Fruit fly (Drosophila melanogaster) whole organism, embryonic: ENCODE results near the gene CG7907.

Source experiments
- Adf1 ChIP-seq: fragments of 200-800 bp; sonication (Bioruptor generic); IDR thresholded peaks from 2 replicates; pipeline ENCODE4 v1.3.6; 2022; ENCODE audit warnings: missing biosample characterization, missing genetic modification characterization
- BEAF-32 ChIP-seq: fragments of 200-800 bp; sonication (Bioruptor generic); optimal IDR thresholded peaks from 3 replicates; lab custom pipeline; 2017; ENCODE audit warnings: missing biosample characterization, missing genetic modification characterization, mild to moderate bottlenecking, moderate library complexity, missing genetic modification reagents
- CG11504 ChIP-seq: fragments of 200-800 bp; sonication (Bioruptor generic); optimal IDR thresholded peaks from 3 replicates; lab custom pipeline; 2019; ENCODE audit warnings: missing biosample characterization, mild to moderate bottlenecking, missing genetic modification characterization, moderate library complexity
- CG12071 ChIP-seq: fragments of 200-800 bp; sonication (Bioruptor generic); optimal IDR thresholded peaks from 3 replicates; lab custom pipeline; 2018; ENCODE audit warnings: missing biosample characterization, mild to moderate bottlenecking, missing genetic modification characterization
- CG12744 ChIP-seq: fragments of 200-800 bp; sonication (Bioruptor generic); optimal IDR thresholded peaks from 2 replicates; lab custom pipeline; 2016; ENCODE audit warnings: missing biosample characterization, missing genetic modification characterization
- CG13775 ChIP-seq: fragments of 200-800 bp; sonication (Bioruptor generic); optimal IDR thresholded peaks from 3 replicates; lab custom pipeline; 2017; ENCODE audit warnings: missing biosample characterization, mild to moderate bottlenecking, missing genetic modification characterization
- CG13894 ChIP-seq: fragments of 200-800 bp; sonication (Bioruptor generic); optimal IDR thresholded peaks from 3 replicates; lab custom pipeline; 2018; ENCODE audit warnings: missing biosample characterization, mild to moderate bottlenecking, missing genetic modification characterization, moderate library complexity
- CG1603 ChIP-seq: fragments of 200-800 bp; sonication (Bioruptor generic); optimal IDR thresholded peaks from 2 replicates; lab custom pipeline; 2019; ENCODE audit warnings: missing biosample characterization, mild to moderate bottlenecking, missing genetic modification characterization, moderate library complexity
- CG16813 ChIP-seq: fragments of 200-800 bp; sonication (Bioruptor generic); IDR thresholded peaks from 3 replicates; pipeline ENCODE4 v1.3.6; 2022; ENCODE audit warnings: missing biosample characterization, missing genetic modification characterization; ENCODE audit not compliant: partially characterized antibody
- CG16815 ChIP-seq: fragments of 200-800 bp; sonication (Bioruptor generic); optimal IDR thresholded peaks from 3 replicates; lab custom pipeline; 2017; ENCODE audit warnings: missing biosample characterization, mild to moderate bottlenecking, missing genetic modification characterization
- CG34224 ChIP-seq: fragments of 200-800 bp; sonication (Bioruptor generic); IDR thresholded peaks from 3 replicates; pipeline ENCODE4 v1.3.6; 2022; ENCODE audit warnings: missing biosample characterization, missing genetic modification characterization; ENCODE audit not compliant: partially characterized antibody
- CG34422 ChIP-seq: fragments of 200-800 bp; sonication (Bioruptor generic); IDR thresholded peaks from 3 replicates; pipeline ENCODE4 v1.3.6; 2022; ENCODE audit warnings: missing biosample characterization, missing genetic modification characterization
- CG3995 ChIP-seq: fragments of 200-800 bp; sonication (Bioruptor generic); optimal IDR thresholded peaks from 3 replicates; lab custom pipeline; 2016; ENCODE audit warnings: missing biosample characterization, missing genetic modification characterization
- CG4360 ChIP-seq: fragments of 200-800 bp; sonication (Bioruptor generic); IDR thresholded peaks from 2 replicates; pipeline ENCODE4 v1.3.6; 2022; ENCODE audit warnings: missing biosample characterization, missing genetic modification characterization
- CG6765 ChIP-seq: fragments of 200-800 bp; sonication (Bioruptor generic); optimal IDR thresholded peaks from 3 replicates; lab custom pipeline; 2017; ENCODE audit warnings: missing biosample characterization, mild to moderate bottlenecking, missing genetic modification characterization
- CG6791 ChIP-seq: fragments of 200-800 bp; sonication (Bioruptor generic); IDR thresholded peaks from 3 replicates; pipeline ENCODE4 v1.3.6; 2022; ENCODE audit warnings: missing biosample characterization, missing genetic modification characterization; ENCODE audit not compliant: partially characterized antibody
- CG7987 ChIP-seq: fragments of 200-800 bp; sonication (Bioruptor generic); optimal IDR thresholded peaks from 2 replicates; lab custom pipeline; 2018; ENCODE audit warnings: missing biosample characterization, mild to moderate bottlenecking, missing genetic modification characterization, moderate library complexity
- CG8388 ChIP-seq: fragments of 200-800 bp; sonication (Bioruptor generic); optimal IDR thresholded peaks from 2 replicates; lab custom pipeline; 2019; ENCODE audit warnings: missing biosample characterization, mild to moderate bottlenecking, missing genetic modification characterization, moderate library complexity
- CTCF ChIP-seq: fragments of 200-800 bp; sonication (Bioruptor generic); optimal IDR thresholded peaks from 2 replicates; lab custom pipeline; 2017; ENCODE audit warnings: missing biosample characterization, mild to moderate bottlenecking, missing genetic modification characterization, moderate library complexity
- D19B ChIP-seq: fragments of 200-800 bp; sonication (Bioruptor generic); optimal IDR thresholded peaks from 2 replicates; lab custom pipeline; 2017; ENCODE audit warnings: missing biosample characterization, mild to moderate bottlenecking, missing genetic modification characterization
- Dll ChIP-seq: fragments of 200-800 bp; sonication (Bioruptor generic); IDR thresholded peaks from 4 replicates; pipeline ENCODE4 v1.3.6; 2022; ENCODE audit warnings: missing biosample characterization, missing genetic modification characterization; ENCODE audit not compliant: partially characterized antibody
- Drgx ChIP-seq: fragments of 200-800 bp; sonication (Bioruptor generic); IDR thresholded peaks from 2 replicates; pipeline ENCODE4 v1.3.6; 2022; ENCODE audit warnings: missing biosample characterization, missing genetic modification characterization
- E2f1 ChIP-seq: fragments of 200-800 bp; sonication (Bioruptor generic); IDR thresholded peaks from 2 replicates; pipeline ENCODE4 v1.3.6; 2022; ENCODE audit warnings: missing biosample characterization, missing genetic modification characterization
- E2f2 ChIP-seq: fragments of 200-800 bp; sonication (Bioruptor generic); IDR thresholded peaks from 2 replicates; pipeline ENCODE4 v1.3.6; 2022; ENCODE audit warnings: missing biosample characterization, missing genetic modification characterization
- Fer2 ChIP-seq: fragments of 200-800 bp; sonication (Bioruptor generic); optimal IDR thresholded peaks from 2 replicates; lab custom pipeline; 2018; ENCODE audit warnings: missing biosample characterization, mild to moderate bottlenecking, missing genetic modification characterization, moderate library complexity
- Hmx ChIP-seq: fragments of 200-800 bp; sonication (Bioruptor generic); optimal IDR thresholded peaks from 2 replicates; lab custom pipeline; 2016; ENCODE audit warnings: missing biosample characterization, missing genetic modification characterization
- Hr78 ChIP-seq, 2 experiments: fragments of 200-800 bp in 1 of 2; fragments of >200 bp in 1 of 2; sonication (Bioruptor generic) in 1 of 2; optimal IDR thresholded peaks; 2 replicates each; lab custom pipeline; 2017 to 2019; ENCODE audit warnings: missing biosample characterization in 2 of 2, missing genetic modification characterization in 2 of 2, mild to moderate bottlenecking in 1 of 2, moderate library complexity in 1 of 2
- MTF-1 ChIP-seq: fragments of 200-800 bp; sonication (Bioruptor generic); optimal IDR thresholded peaks from 2 replicates; lab custom pipeline; 2018; ENCODE audit warnings: missing biosample characterization, mild to moderate bottlenecking, missing genetic modification characterization, borderline replicate concordance
- Mrtf ChIP-seq: fragments of 200-800 bp; sonication (Bioruptor generic); IDR thresholded peaks from 3 replicates; pipeline ENCODE4 v1.3.6; 2022; ENCODE audit warnings: missing biosample characterization, missing genetic modification characterization
- NFAT ChIP-seq: fragments of 200-800 bp; sonication (Bioruptor generic); IDR thresholded peaks from 2 replicates; pipeline ENCODE4 v1.3.6; 2022; ENCODE audit warnings: missing biosample characterization, missing genetic modification characterization
- Neu2 ChIP-seq: fragments of 200-800 bp; sonication (Bioruptor generic); optimal IDR thresholded peaks from 3 replicates; lab custom pipeline; 2016; ENCODE audit warnings: missing biosample characterization, missing genetic modification characterization, borderline replicate concordance
- Vsx1 ChIP-seq: fragments of 200-800 bp; sonication (Bioruptor generic); optimal IDR thresholded peaks from 2 replicates; lab custom pipeline; 2017; ENCODE audit warnings: missing biosample characterization, mild to moderate bottlenecking, missing genetic modification characterization, missing genetic modification reagents
- bbx ChIP-seq: fragments of 200-800 bp; sonication (Bioruptor generic); IDR thresholded peaks from 2 replicates; pipeline ENCODE4 v1.3.6; 2022; ENCODE audit warnings: missing biosample characterization, missing genetic modification characterization; ENCODE audit not compliant: partially characterized antibody
- bcd ChIP-seq: fragments of 200-800 bp; sonication (Bioruptor generic); optimal IDR thresholded peaks from 2 replicates; lab custom pipeline; 2017; ENCODE audit warnings: missing biosample characterization, mild to moderate bottlenecking, missing genetic modification characterization
- caup ChIP-seq: fragments of 200-800 bp; sonication (Bioruptor generic); optimal IDR thresholded peaks from 3 replicates; lab custom pipeline; 2017; ENCODE audit warnings: missing biosample characterization, mild to moderate bottlenecking, missing genetic modification characterization, moderate library complexity; ENCODE audit not compliant: severe bottlenecking
- fru ChIP-seq: fragments of >200 bp; optimal IDR thresholded peaks from 2 replicates; lab custom pipeline; 2017
- gem ChIP-seq: fragments of 200-800 bp; sonication (Bioruptor generic); optimal IDR thresholded peaks from 2 replicates; lab custom pipeline; 2019; ENCODE audit warnings: missing biosample characterization, mild to moderate bottlenecking, missing genetic modification characterization, moderate library complexity
- gro ChIP-seq: fragments of 200-800 bp; sonication (Bioruptor generic); optimal IDR thresholded peaks from 2 replicates; lab custom pipeline; 2016; ENCODE audit warnings: missing biosample characterization, missing genetic modification characterization
- hb ChIP-seq: fragments of 200-800 bp; sonication (Bioruptor generic); IDR thresholded peaks from 3 replicates; pipeline ENCODE4 v1.3.6; 2022; ENCODE audit warnings: missing biosample characterization, missing genetic modification characterization; ENCODE audit not compliant: partially characterized antibody
- ind ChIP-seq: fragments of 200-800 bp; sonication (Bioruptor generic); optimal IDR thresholded peaks from 3 replicates; lab custom pipeline; 2016; ENCODE audit warnings: missing biosample characterization, missing genetic modification characterization
- knrl ChIP-seq: fragments of 200-800 bp; sonication (Bioruptor generic); IDR thresholded peaks from 3 replicates; pipeline ENCODE4 v1.3.6; 2022; ENCODE audit warnings: missing biosample characterization, missing genetic modification characterization; ENCODE audit not compliant: partially characterized antibody
- lov ChIP-seq, 2 experiments: fragments of 200-800 bp in 1 of 2; fragments of >200 bp in 1 of 2; sonication (Bioruptor generic) in 1 of 2; IDR thresholded peaks in 1 of 2; optimal IDR thresholded peaks in 1 of 2; 2 replicates in 1 of 2; 3 replicates in 1 of 2; pipeline versions ENCODE4 v1.3.6 to Lab custom; 2017 to 2022; ENCODE audit warnings: missing biosample characterization in 1 of 2, missing genetic modification characterization in 1 of 2
- pb ChIP-seq: fragments of 200-800 bp; sonication (Bioruptor generic); optimal IDR thresholded peaks from 3 replicates; lab custom pipeline; 2016; ENCODE audit warnings: missing biosample characterization, missing genetic modification characterization
- scrt ChIP-seq: fragments of 200-800 bp; sonication (Bioruptor generic); optimal IDR thresholded peaks from 2 replicates; lab custom pipeline; 2018; ENCODE audit warnings: missing biosample characterization, mild to moderate bottlenecking, missing genetic modification characterization, moderate library complexity
- sima ChIP-seq: fragments of 200-800 bp; sonication (Bioruptor generic); optimal IDR thresholded peaks from 2 replicates; lab custom pipeline; 2016; ENCODE audit warnings: missing biosample characterization, missing genetic modification characterization
- sqz ChIP-seq: fragments of 200-800 bp; sonication (Bioruptor generic); optimal IDR thresholded peaks from 3 replicates; lab custom pipeline; 2018; ENCODE audit warnings: missing biosample characterization, mild to moderate bottlenecking, missing genetic modification characterization
- tll ChIP-seq, 2 experiments: fragments of 200-800 bp in 1 of 2; fragments of >200 bp in 1 of 2; sonication (Bioruptor generic) in 1 of 2; optimal IDR thresholded peaks; 2 replicates each; lab custom pipeline; 2017 to 2019; ENCODE audit warnings: missing biosample characterization in 2 of 2, missing genetic modification characterization in 2 of 2, mild to moderate bottlenecking in 1 of 2, moderate library complexity in 1 of 2
- unc-4 ChIP-seq: fragments of 200-800 bp; sonication (Bioruptor generic); IDR thresholded peaks from 2 replicates; pipeline ENCODE4 v1.3.6; 2022; ENCODE audit warnings: missing biosample characterization, missing genetic modification characterization; ENCODE audit not compliant: partially characterized antibody
- unpg ChIP-seq: fragments of 200-800 bp; sonication (Bioruptor generic); optimal IDR thresholded peaks from 3 replicates; lab custom pipeline; 2018; ENCODE audit warnings: missing biosample characterization, mild to moderate bottlenecking, missing genetic modification characterization, moderate library complexity

Gene CG7907

dm6 chr3R:21365262-21365661 lies 38.3 kb upstream of the CG7907 start (continued):
- TF ChIP-seq CG11504 (tag; lab: Kevin White, UChicago) (peak; percentile 94), MTF-1 (GFP tag; lab: Kevin White, UChicago) (peak; percentile 68), Drgx (GFP tag; lab: Robert Waterston, UW) (peak; percentile 92), CG4360 (GFP tag; lab: Robert Waterston, UW) (peak; percentile 57), Hr78 (GFP tag; optimal IDR thresholded peaks at IDR 0.05; lab: Kevin White, UChicago) (no peak), Neu2 (GFP tag; lab: Kevin White, UChicago) (peak; percentile 49), lov (optimal IDR thresholded peaks at IDR 0.05; lab: Kevin White, UChicago) (no peak), lov (GFP tag; IDR thresholded peaks at IDR 0.05; lab: Robert Waterston, UW) (0 out of 3 replicates have a peak, but pooled peaks have one; percentile 55), scrt (peak; percentile 87), CG1603 (tag; lab: Kevin White, UChicago) (peak; percentile 79), bbx (GFP tag; lab: Robert Waterston, UW) (no peak), gem (tag; lab: Kevin White, UChicago) (peak; percentile 97), BEAF-32 (GFP tag; lab: Kevin White, UChicago) (peak; percentile 56), CG16815 (GFP tag; lab: Kevin White, UChicago) (peak; percentile 98), CG13775 (GFP tag; lab: Kevin White, UChicago) (peak; percentile 97), unpg (GFP tag; lab: Kevin White, UChicago) (peak; percentile 94), Hmx (GFP tag; lab: Kevin White, UChicago) (peak; percentile 93), CG7987 (GFP tag; lab: Kevin White, UChicago) (peak; percentile 84), CG34224 (GFP tag; lab: Robert Waterston, UW) (no peak), unc-4 (GFP tag; lab: Robert Waterston, UW) (no peak), bcd (GFP tag; lab: Kevin White, UChicago) (peak; percentile 96), pb (GFP tag; lab: Kevin White, UChicago) (peak; percentile 84), CG6765 (GFP tag; lab: Kevin White, UChicago) (peak; percentile 82), CG12744 (GFP tag; lab: Kevin White, UChicago) (peak; percentile 92), gro (GFP tag; lab: Kevin White, UChicago) (peak; percentile 93), Dll (GFP tag; lab: Robert Waterston, UW) (no peak), CTCF (GFP tag; lab: Kevin White, UChicago) (peak; percentile 52), ind (GFP tag; lab: Kevin White, UChicago) (peak; percentile 98), CG6791 (no peak), CG16813 (GFP tag; lab: Robert Waterston, UW) (no peak), CG13894 (tag; lab: Kevin White, UChicago) (no peak), E2f2 (GFP tag; lab: Robert Waterston, UW) (peak; percentile 76), D19B (peak; percentile 89), Vsx1 (GFP tag; lab: Kevin White, UChicago) (peak; percentile 63), CG12071 (GFP tag; lab: Kevin White, UChicago) (no peak), E2f1 (peak; percentile 92), hb (GFP tag; lab: Robert Waterston, UW) (no peak), NFAT (GFP tag; lab: Robert Waterston, UW) (peak; percentile 89), caup (GFP tag; lab: Kevin White, UChicago) (peak; percentile 92), CG3995 (GFP tag; lab: Kevin White, UChicago) (peak; percentile 87), CG8388 (GFP tag; lab: Kevin White, UChicago) (peak; percentile 90), CG34422 (GFP tag; lab: Robert Waterston, UW) (peak; percentile 94), Fer2 (tag; lab: Kevin White, UChicago) (peak; percentile 97), tll (GFP tag; optimal IDR thresholded peaks at IDR 0.05; lab: Kevin White, UChicago) (peak in 1 of 2 experiments; percentile 83), sqz (GFP tag; lab: Kevin White, UChicago) (peak; percentile 87), fru (lab: Kevin White, UChicago) (no peak), Mrtf (peak; percentile 92), sima (GFP tag; lab: Kevin White, UChicago) (no peak), Adf1 (GFP tag; lab: Robert Waterston, UW) (peak; percentile 74), knrl (GFP tag; lab: Robert Waterston, UW) (0 out of 3 replicates have a peak, but pooled peaks have one; percentile 40)
